Fruit fly (Drosophila melanogaster) whole organism, embryonic: ENCODE data around the gene Ripalpha.

Experiments used
- Aef1 ChIP-seq: fragments of 200-800 bp; sonication (Bioruptor generic); IDR thresholded peaks from 3 replicates; pipeline ENCODE4 v1.3.6; 2022; ENCODE audit warnings: missing biosample characterization, missing genetic modification characterization
- Atf6 ChIP-seq: fragments of 200-800 bp; sonication (Bioruptor generic); IDR thresholded peaks from 2 replicates; pipeline ENCODE4 v1.3.6; 2022; ENCODE audit warnings: missing biosample characterization, missing genetic modification characterization
- C15 ChIP-seq: fragments of 200-800 bp; sonication (Bioruptor generic); IDR thresholded peaks from 3 replicates; pipeline ENCODE4 v1.3.6; 2022; ENCODE audit warnings: missing biosample characterization, missing genetic modification characterization
- CG10959 ChIP-seq: fragments of 200-800 bp; sonication (Bioruptor generic); IDR thresholded peaks from 2 replicates; pipeline ENCODE4 v1.3.6; 2022; ENCODE audit warnings: missing biosample characterization, missing genetic modification characterization
- CG11093 ChIP-seq: fragments of 200-800 bp; sonication (Bioruptor generic); IDR thresholded peaks from 3 replicates; pipeline ENCODE4 v1.3.6; 2022; ENCODE audit warnings: missing biosample characterization, missing genetic modification characterization
- CG11723 ChIP-seq: fragments of 200-800 bp; sonication (Bioruptor generic); optimal IDR thresholded peaks from 2 replicates; lab custom pipeline; 2017; ENCODE audit warnings: missing biosample characterization, mild to moderate bottlenecking, missing genetic modification characterization
- CG12659 ChIP-seq: fragments of 200-800 bp; sonication (Bioruptor generic); optimal IDR thresholded peaks from 3 replicates; lab custom pipeline; 2017; ENCODE audit warnings: mild to moderate bottlenecking, missing biosample characterization, missing genetic modification reagents, missing genetic modification characterization
- CG13775 ChIP-seq: fragments of 200-800 bp; sonication (Bioruptor generic); optimal IDR thresholded peaks from 3 replicates; lab custom pipeline; 2017; ENCODE audit warnings: missing biosample characterization, mild to moderate bottlenecking, missing genetic modification characterization
- CG14667 ChIP-seq: fragments of 200-800 bp; sonication (Bioruptor generic); IDR thresholded peaks from 2 replicates; pipeline ENCODE4 v1.3.6; 2022; ENCODE audit warnings: missing biosample characterization, missing genetic modification characterization
- CG1529 ChIP-seq: fragments of 200-800 bp; sonication (Bioruptor generic); optimal IDR thresholded peaks from 3 replicates; lab custom pipeline; 2018; ENCODE audit warnings: missing biosample characterization, missing genetic modification characterization
- CG1647 ChIP-seq: fragments of 200-800 bp; sonication (Bioruptor generic); optimal IDR thresholded peaks from 3 replicates; lab custom pipeline; 2016; ENCODE audit warnings: missing biosample characterization, missing genetic modification characterization
- CG17568 ChIP-seq: fragments of 200-800 bp; sonication (Bioruptor generic); optimal IDR thresholded peaks from 2 replicates; lab custom pipeline; 2018; ENCODE audit warnings: missing biosample characterization, mild to moderate bottlenecking, missing genetic modification characterization, moderate library complexity
- CG17612 ChIP-seq: fragments of 200-800 bp; sonication (Bioruptor generic); IDR thresholded peaks from 2 replicates; pipeline ENCODE4 v1.3.6; 2022; ENCODE audit warnings: missing biosample characterization, missing genetic modification characterization
- CG1792 ChIP-seq: fragments of 200-800 bp; sonication (Bioruptor generic); optimal IDR thresholded peaks from 2 replicates; lab custom pipeline; 2016; ENCODE audit warnings: missing biosample characterization, missing genetic modification characterization
- CG18011 ChIP-seq: fragments of 200-800 bp; sonication (Bioruptor generic); optimal IDR thresholded peaks from 2 replicates; lab custom pipeline; 2017; ENCODE audit warnings: missing biosample characterization, missing genetic modification characterization, mild to moderate bottlenecking, moderate library complexity, missing genotype
- CG2678 ChIP-seq: fragments of 200-800 bp; sonication (Bioruptor generic); optimal IDR thresholded peaks from 3 replicates; lab custom pipeline; 2019; ENCODE audit warnings: missing biosample characterization, mild to moderate bottlenecking, missing genetic modification characterization, moderate library complexity
- CG30403 ChIP-seq: fragments of 200-800 bp; sonication (Bioruptor generic); optimal IDR thresholded peaks from 3 replicates; lab custom pipeline; 2016; ENCODE audit warnings: missing biosample characterization, missing genetic modification characterization
- CG31224 ChIP-seq: fragments of 200-800 bp; sonication (Bioruptor generic); IDR thresholded peaks from 2 replicates; pipeline ENCODE4 v1.3.6; 2022; ENCODE audit warnings: missing biosample characterization, missing genetic modification characterization
- CG3407 ChIP-seq: fragments of 200-800 bp; sonication (Bioruptor generic); optimal IDR thresholded peaks from 2 replicates; lab custom pipeline; 2018; ENCODE audit warnings: missing biosample characterization, mild to moderate bottlenecking, missing genetic modification characterization
- CG34224 ChIP-seq: fragments of 200-800 bp; sonication (Bioruptor generic); IDR thresholded peaks from 3 replicates; pipeline ENCODE4 v1.3.6; 2022; ENCODE audit warnings: missing biosample characterization, missing genetic modification characterization; ENCODE audit not compliant: partially characterized antibody
- CG3838 ChIP-seq: fragments of 200-800 bp; sonication (Bioruptor generic); optimal IDR thresholded peaks from 3 replicates; lab custom pipeline; 2016; ENCODE audit warnings: missing biosample characterization, missing genetic modification characterization
- CG4707 ChIP-seq: fragments of 200-800 bp; sonication (Bioruptor generic); optimal IDR thresholded peaks from 2 replicates; lab custom pipeline; 2018; ENCODE audit warnings: missing biosample characterization, mild to moderate bottlenecking, missing genetic modification characterization, moderate library complexity
- CG4730 ChIP-seq: fragments of 200-800 bp; sonication (Bioruptor generic); IDR thresholded peaks from 2 replicates; pipeline ENCODE4 v1.3.6; 2022; ENCODE audit warnings: missing biosample characterization, missing genetic modification characterization
- CG6254 ChIP-seq: fragments of 200-800 bp; sonication (Bioruptor generic); optimal IDR thresholded peaks from 3 replicates; lab custom pipeline; 2017; ENCODE audit warnings: mild to moderate bottlenecking, missing biosample characterization, missing genetic modification reagents, missing genetic modification characterization
- CG6765 ChIP-seq: fragments of 200-800 bp; sonication (Bioruptor generic); optimal IDR thresholded peaks from 3 replicates; lab custom pipeline; 2017; ENCODE audit warnings: missing biosample characterization, mild to moderate bottlenecking, missing genetic modification characterization
- CG6791 ChIP-seq: fragments of 200-800 bp; sonication (Bioruptor generic); IDR thresholded peaks from 3 replicates; pipeline ENCODE4 v1.3.6; 2022; ENCODE audit warnings: missing biosample characterization, missing genetic modification characterization; ENCODE audit not compliant: partially characterized antibody
- CG8290 ChIP-seq, 3 experiments: fragments of 200-800 bp; sonication (Bioruptor generic); optimal IDR thresholded peaks; 2 replicates each; lab custom pipeline; 2016 to 2019; ENCODE audit warnings: missing biosample characterization in 3 of 3, missing genetic modification characterization in 3 of 3, mild to moderate bottlenecking in 2 of 3, moderate library complexity in 1 of 3
- CHES-1-like ChIP-seq: fragments of 200-800 bp; sonication (Bioruptor generic); optimal IDR thresholded peaks from 2 replicates; lab custom pipeline; 2016; ENCODE audit warnings: missing biosample characterization, missing genetic modification characterization
- Dref ChIP-seq: fragments of 200-800 bp; sonication (Bioruptor generic); IDR thresholded peaks from 2 replicates; pipeline ENCODE4 v1.3.6; 2022; ENCODE audit warnings: missing biosample characterization, missing genetic modification characterization
- HLH3B ChIP-seq: fragments of 200-800 bp; sonication (Bioruptor generic); IDR thresholded peaks from 2 replicates; pipeline ENCODE4 v1.3.6; 2022; ENCODE audit warnings: missing biosample characterization, missing genetic modification characterization
- Lim3 ChIP-seq: fragments of 200-800 bp; sonication (Bioruptor generic); IDR thresholded peaks from 2 replicates; pipeline ENCODE4 v1.3.6; 2022; ENCODE audit warnings: missing biosample characterization, missing genetic modification characterization
- Mad ChIP-seq: fragments of 200-800 bp; sonication (Bioruptor generic); optimal IDR thresholded peaks from 2 replicates; lab custom pipeline; 2016; ENCODE audit warnings: missing biosample characterization, missing genetic modification characterization
- NfI ChIP-seq: fragments of 200-800 bp; sonication (Bioruptor generic); optimal IDR thresholded peaks from 3 replicates; lab custom pipeline; 2018; ENCODE audit warnings: missing biosample characterization, mild to moderate bottlenecking, missing genetic modification characterization, moderate library complexity
- Oli ChIP-seq: fragments of 200-800 bp; sonication (Bioruptor generic); optimal IDR thresholded peaks from 2 replicates; lab custom pipeline; 2018; ENCODE audit warnings: missing biosample characterization, mild to moderate bottlenecking, missing genetic modification characterization, moderate library complexity
- Rfx ChIP-seq: fragments of 200-800 bp; sonication (Bioruptor generic); IDR thresholded peaks from 2 replicates; pipeline ENCODE4 v1.3.6; 2022; ENCODE audit warnings: missing biosample characterization, missing genetic modification characterization
- Rx ChIP-seq: fragments of 200-800 bp; sonication (Bioruptor generic); IDR thresholded peaks from 2 replicates; pipeline ENCODE4 v1.3.6; 2022; ENCODE audit warnings: missing biosample characterization, missing genetic modification characterization
- Xbp1 ChIP-seq: fragments of 200-800 bp; sonication (Bioruptor generic); optimal IDR thresholded peaks from 3 replicates; lab custom pipeline; 2016; ENCODE audit warnings: missing biosample characterization, mild to moderate bottlenecking, missing genetic modification characterization
- aop ChIP-seq: fragments of 200-800 bp; sonication (Bioruptor generic); IDR thresholded peaks from 2 replicates; pipeline ENCODE4 v1.3.6; 2022; ENCODE audit warnings: missing biosample characterization, missing genetic modification characterization
- az2 ChIP-seq: fragments of 200-800 bp; sonication (Bioruptor generic); optimal IDR thresholded peaks from 3 replicates; lab custom pipeline; 2016; ENCODE audit warnings: missing biosample characterization, missing genetic modification characterization
- danr ChIP-seq: fragments of 200-800 bp; sonication (Bioruptor generic); IDR thresholded peaks from 2 replicates; pipeline ENCODE4 v1.3.6; 2022; ENCODE audit warnings: missing biosample characterization, missing genetic modification characterization
- dpn ChIP-seq, 2 experiments: fragments of 200-800 bp; sonication (Bioruptor generic); optimal IDR thresholded peaks; 3 replicates each; lab custom pipeline; 2016; ENCODE audit warnings: missing biosample characterization in 2 of 2, missing genetic modification characterization in 2 of 2
- ewg ChIP-seq: fragments of 200-800 bp; sonication (Bioruptor generic); optimal IDR thresholded peaks from 3 replicates; lab custom pipeline; 2017; ENCODE audit warnings: mild to moderate bottlenecking, missing biosample characterization, missing genetic modification reagents, missing genetic modification characterization
- exex ChIP-seq: fragments of 200-800 bp; sonication (Bioruptor generic); optimal IDR thresholded peaks from 4 replicates; lab custom pipeline; 2018; ENCODE audit warnings: missing biosample characterization, mild to moderate bottlenecking, missing genetic modification characterization, moderate library complexity
- hbn ChIP-seq: fragments of 200-800 bp; sonication (Bioruptor generic); IDR thresholded peaks from 2 replicates; pipeline ENCODE4 v1.3.6; 2022; ENCODE audit warnings: missing biosample characterization, missing genetic modification characterization; ENCODE audit not compliant: partially characterized antibody
- hkb ChIP-seq, 2 experiments: fragments of 200-800 bp in 1 of 2; fragments of >200 bp in 1 of 2; sonication (Bioruptor generic) in 1 of 2; IDR thresholded peaks in 1 of 2; optimal IDR thresholded peaks in 1 of 2; 2 replicates each; pipeline versions ENCODE4 v1.3.6 to Lab custom; 2017 to 2022; ENCODE audit warnings: missing biosample characterization in 1 of 2, missing genetic modification characterization in 1 of 2
- insv ChIP-seq, 2 experiments: fragments of 200-800 bp; sonication (Bioruptor generic); optimal IDR thresholded peaks; 3 replicates each; lab custom pipeline; 2016 to 2018; ENCODE audit warnings: missing biosample characterization in 2 of 2, missing genetic modification characterization in 2 of 2
- lbe ChIP-seq: fragments of 200-800 bp; sonication (Bioruptor generic); optimal IDR thresholded peaks from 2 replicates; lab custom pipeline; 2016; ENCODE audit warnings: missing biosample characterization, mild to moderate bottlenecking, missing genetic modification characterization
- nau ChIP-seq: fragments of 200-800 bp; sonication (Bioruptor generic); optimal IDR thresholded peaks from 3 replicates; lab custom pipeline; 2017; ENCODE audit warnings: missing biosample characterization, mild to moderate bottlenecking, missing genetic modification characterization, missing genetic modification reagents
- otp ChIP-seq: fragments of 200-800 bp; sonication (Bioruptor generic); IDR thresholded peaks from 3 replicates; pipeline ENCODE4, ENCODE4 v1.3.6; 2022; ENCODE audit warnings: missing biosample characterization, missing genetic modification characterization
- pfk ChIP-seq: fragments of 200-800 bp; sonication (Bioruptor generic); optimal IDR thresholded peaks from 2 replicates; lab custom pipeline; 2018; ENCODE audit warnings: missing biosample characterization, mild to moderate bottlenecking, missing genetic modification characterization, moderate library complexity
- trem ChIP-seq: fragments of 200-800 bp; optimal IDR thresholded peaks from 3 replicates; lab custom pipeline; 2019; ENCODE audit warnings: missing biosample characterization, mild to moderate bottlenecking, missing genetic modification characterization, moderate library complexity

The Ripalpha gene

DNA sequence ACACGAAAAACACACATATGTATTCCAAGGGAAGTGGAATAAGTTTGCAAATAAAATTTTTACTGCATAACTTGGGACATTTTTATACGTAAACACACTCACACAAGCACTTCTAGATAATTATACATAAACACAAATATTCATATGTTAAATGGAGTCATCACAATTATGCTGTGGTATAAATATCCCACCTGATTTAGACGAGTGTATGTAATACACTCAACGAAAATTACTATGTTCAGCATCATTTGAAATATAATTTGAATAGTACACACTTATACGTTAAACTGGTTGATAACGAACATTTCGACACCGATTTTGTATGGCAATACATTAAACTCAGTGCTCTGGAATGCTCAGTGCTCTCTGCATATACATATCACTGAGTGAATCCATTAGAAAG lies 30.3 kb upstream of the Ripalpha start (continued):
- TF ChIP-seq insv (GFP tag; optimal IDR thresholded peaks at IDR 0.05; lab: Kevin White, UChicago) (no peak), CG3838 (no peak), CG6765 (GFP tag; lab: Kevin White, UChicago) (no peak), danr (GFP tag; lab: Robert Waterston, UW) (no peak), CG17568 (GFP tag; lab: Kevin White, UChicago) (no peak), Lim3 (no peak), CG6791 (GFP tag; lab: Robert Waterston, UW) (no peak), CG31224 (GFP tag; lab: Robert Waterston, UW) (no peak), Atf6 (GFP tag; lab: Robert Waterston, UW) (no peak), CG18011 (no peak), otp (GFP tag; lab: Robert Waterston, UW) (no peak), CG11723 (GFP tag; lab: Kevin White, UChicago) (no peak), C15 (GFP tag; lab: Robert Waterston, UW) (no peak), Mad (GFP tag; lab: Kevin White, UChicago) (no peak), NfI (no peak), CG6254 (GFP tag; lab: Kevin White, UChicago) (no peak), CG1529 (GFP tag; lab: Kevin White, UChicago) (no peak), Rfx (peak; percentile 62; the same call in 1 of the 2 replicates), exex (tag; lab: Kevin White, UChicago) (peak; percentile 32), CG30403 (no peak), CG34224 (GFP tag; lab: Robert Waterston, UW) (no peak), hkb (optimal IDR thresholded peaks at IDR 0.05; lab: Kevin White, UChicago) (no peak), hkb (GFP tag; IDR thresholded peaks at IDR 0.05; lab: Robert Waterston, UW) (no peak), dpn (GFP tag; optimal IDR thresholded peaks at IDR 0.05; lab: Kevin White, UChicago) (peak; percentile 25 to 32), HLH3B (0 out of 2 replicates have a peak, but pooled peaks have one; percentile 20), Aef1 (GFP tag; lab: Robert Waterston, UW) (no peak), Oli (no peak), CG3407 (GFP tag; lab: Kevin White, UChicago) (no peak), CHES-1-like (peak; percentile 19), CG12659 (GFP tag; lab: Kevin White, UChicago) (peak; percentile 25), trem (no peak), CG8290 (GFP tag; optimal IDR thresholded peaks at IDR 0.05; lab: Kevin White, UChicago) (no peak), CG8290 (tag; optimal IDR thresholded peaks at IDR 0.05; lab: Kevin White, UChicago) (peak in 1 of 2 experiments; percentile 57), CG4707 (GFP tag; lab: Kevin White, UChicago) (no peak), CG14667 (GFP tag; lab: Robert Waterston, UW) (no peak), ewg (no peak), CG1792 (peak; percentile 11), CG4730 (GFP tag; lab: Robert Waterston, UW) (no peak), aop (GFP tag; lab: Robert Waterston, UW) (no peak), CG10959 (GFP tag; lab: Robert Waterston, UW) (no peak), hbn (GFP tag; lab: Robert Waterston, UW) (no peak), nau (GFP tag; lab: Kevin White, UChicago) (peak; percentile 42), Rx (GFP tag; lab: Robert Waterston, UW) (no peak), CG13775 (GFP tag; lab: Kevin White, UChicago) (no peak), lbe (peak; percentile 57), pfk (GFP tag; lab: Kevin White, UChicago) (no peak), CG1647 (GFP tag; lab: Kevin White, UChicago) (no peak), CG11093 (GFP tag; lab: Robert Waterston, UW) (no peak), Xbp1 (GFP tag; lab: Kevin White, UChicago) (no peak), az2 (GFP tag; lab: Kevin White, UChicago) (no peak), CG17612 (no peak), Dref (GFP tag; lab: Robert Waterston, UW) (no peak), CG2678 (no peak)
